Worm (Caenorhabditis elegans) whole organism, L4 larva: ENCODE results near the gene F22H10.11.

Source experiments
- madf-5 ChIP-seq, 2 experiments: fragments of 200-800 bp; sonication (Bioruptor generic); IDR thresholded peaks; 2 replicates each; pipeline ENCODE4 v1.3.6; 2022; ENCODE audit warnings: missing compliant biosample characterization in 2 of 2, missing genetic modification characterization in 2 of 2
- mep-1 ChIP-seq: fragments of 150-350 bp; sonication (generic microtip); optimal IDR thresholded peaks from 3 replicates; lab custom pipeline; 2014; ENCODE audit warnings: missing biosample characterization, missing genetic modification characterization
- nhr-76 ChIP-seq: fragments of 150-350 bp; optimal IDR thresholded peaks from 2 replicates; lab custom pipeline; 2014; ENCODE audit warnings: missing biosample characterization, missing genetic modification characterization
- skn-1 ChIP-seq: fragments of 150-350 bp; optimal IDR thresholded peaks from 2 replicates; lab custom pipeline; 2014; ENCODE audit warnings: missing biosample characterization, missing genetic modification characterization
- snpc-1.2 ChIP-seq: fragments of 200-800 bp; sonication (Bioruptor generic); IDR thresholded peaks from 2 replicates; pipeline ENCODE4 v1.3.6; 2022; ENCODE audit warnings: missing genetic modification reagents, missing genetic modification characterization, missing compliant biosample characterization
- ztf-11 ChIP-seq: fragments of 150-350 bp; optimal IDR thresholded peaks from 2 replicates; lab custom pipeline; 2014; ENCODE audit warnings: missing biosample characterization, missing genetic modification characterization

DNA sequence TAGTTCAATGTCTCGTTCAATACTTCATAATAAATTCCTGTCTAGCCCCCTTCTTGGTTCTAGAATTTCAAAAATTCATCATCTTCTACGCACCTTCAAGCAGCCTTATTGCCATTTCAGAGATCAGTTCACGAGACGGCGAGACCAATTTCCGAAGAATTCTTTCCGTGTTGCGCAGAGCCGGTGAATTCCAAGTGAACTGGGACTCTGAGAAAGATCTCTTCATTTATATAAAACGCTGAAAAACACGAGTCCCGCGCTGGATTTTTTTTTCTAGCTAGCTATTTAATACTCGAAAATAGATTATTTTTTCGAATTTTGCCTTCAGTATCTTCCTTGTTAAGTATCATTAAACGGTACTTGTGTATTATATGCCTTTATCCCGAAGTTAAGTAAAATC is 43.3 kb upstream of the F22H10.11 start:
- TF ChIP-seq nhr-76 (no peak), ztf-11 (tag; lab: Kevin White, UChicago) (no peak), skn-1 (tag; lab: Kevin White, UChicago) (no peak), mep-1 (tag; lab: Kevin White, UChicago) (no peak), snpc-1.2 (no peak), madf-5 (GFP tag; IDR thresholded peaks at IDR 0.05; lab: Robert Waterston, UW) (no peak)
